Fruit fly (Drosophila melanogaster) whole organism, pupa: Measurements from ENCODE around the gene CG42788.

Experiments used
- CG10348 ChIP-seq: fragments of 200-800 bp; sonication (Bioruptor generic); IDR thresholded peaks from 2 replicates; pipeline ENCODE4 v1.3.6; 2022; ENCODE audit warnings: missing biosample characterization, missing genetic modification characterization
- CG12605 ChIP-seq: fragments of 200-800 bp; sonication (Bioruptor generic); IDR thresholded peaks from 2 replicates; pipeline ENCODE4 v1.3.6; 2022; ENCODE audit warnings: missing biosample characterization, missing genetic modification characterization
- CG13204 ChIP-seq: fragments of 200-800 bp; sonication (Bioruptor generic); optimal IDR thresholded peaks from 2 replicates; lab custom pipeline; 2018; ENCODE audit warnings: missing biosample characterization, mild to moderate bottlenecking, missing genetic modification characterization, moderate library complexity
- CG14655 ChIP-seq: fragments of 200-800 bp; sonication (Bioruptor generic); optimal IDR thresholded peaks from 3 replicates; lab custom pipeline; 2017; ENCODE audit warnings: mild to moderate bottlenecking, missing biosample characterization, missing genetic modification reagents, missing genetic modification characterization
- CG15710 ChIP-seq: fragments of 200-800 bp; sonication (Bioruptor generic); optimal IDR thresholded peaks from 2 replicates; lab custom pipeline; 2018; ENCODE audit warnings: missing biosample characterization, mild to moderate bottlenecking, missing genetic modification characterization, moderate library complexity
- CG17806 ChIP-seq: fragments of 200-800 bp; sonication (Bioruptor generic); optimal IDR thresholded peaks from 2 replicates; lab custom pipeline; 2018; ENCODE audit warnings: missing biosample characterization, mild to moderate bottlenecking, missing genetic modification characterization, moderate library complexity
- CG4496 ChIP-seq: fragments of 200-800 bp; sonication (Bioruptor generic); IDR thresholded peaks from 3 replicates; pipeline ENCODE4 v1.3.6; 2022; ENCODE audit warnings: missing biosample characterization, missing genetic modification characterization
- CG8159 ChIP-seq: fragments of 200-800 bp; sonication (Bioruptor generic); optimal IDR thresholded peaks from 3 replicates; lab custom pipeline; 2018; ENCODE audit warnings: missing biosample characterization, mild to moderate bottlenecking, missing genetic modification characterization, moderate library complexity
- CG8301 ChIP-seq: fragments of 200-800 bp; sonication (Bioruptor generic); optimal IDR thresholded peaks from 2 replicates; lab custom pipeline; 2018; ENCODE audit warnings: missing biosample characterization, mild to moderate bottlenecking, missing genetic modification characterization
- EcR ChIP-seq: fragments of 200-800 bp; sonication (Bioruptor generic); optimal IDR thresholded peaks from 3 replicates; lab custom pipeline; 2019; ENCODE audit warnings: missing biosample characterization, missing genetic modification characterization, mild to moderate bottlenecking, moderate library complexity, missing genetic modification reagents
- Pif1A ChIP-seq: fragments of 200-800 bp; sonication (Bioruptor generic); optimal IDR thresholded peaks from 3 replicates; lab custom pipeline; 2016; ENCODE audit warnings: missing biosample characterization, missing genetic modification characterization
- Pif1B ChIP-seq: fragments of 200-800 bp; sonication (Bioruptor generic); optimal IDR thresholded peaks from 3 replicates; lab custom pipeline; 2016; ENCODE audit warnings: missing biosample characterization, missing genetic modification characterization

dm6 chr3R:15088258-15088657 is 43.5 kb downstream of the CG42788 start:
- TF ChIP-seq CG8301 (tag; lab: Kevin White, UChicago) (no peak), CG12605 (GFP tag; lab: Robert Waterston, UW) (no peak), CG4496 (GFP tag; lab: Robert Waterston, UW) (no peak), CG14655 (GFP tag; lab: Kevin White, UChicago) (no peak), Pif1B (GFP tag; lab: Kevin White, UChicago) (no peak), EcR (GFP tag; lab: Kevin White, UChicago) (peak; percentile 78), CG15710 (tag; lab: Kevin White, UChicago) (no peak), CG10348 (GFP tag; lab: Robert Waterston, UW) (no peak), CG17806 (no peak), CG8159 (tag; lab: Kevin White, UChicago) (no peak), CG13204 (GFP tag; lab: Kevin White, UChicago) (no peak), Pif1A (GFP tag; lab: Kevin White, UChicago) (peak; percentile 3)
